Worm (Caenorhabditis elegans) whole organism, L2 larva: Measurements from ENCODE around the gene grl-10.

Source experiments
- dmd-4 ChIP-seq: sonication (generic microtip); optimal IDR thresholded peaks from 2 replicates; lab custom pipeline; 2017; ENCODE audit warnings: missing biosample characterization, missing genetic modification characterization
- fos-1 ChIP-seq: fragments of 150-350 bp; optimal IDR thresholded peaks from 2 replicates; lab custom pipeline; 2014; ENCODE audit warnings: missing biosample characterization, missing genetic modification characterization
- ztf-11 ChIP-seq: sonication (generic microtip); optimal IDR thresholded peaks from 2 replicates; lab custom pipeline; 2017; ENCODE audit warnings: missing biosample characterization, missing genetic modification characterization

ce11 chrV:7803563-7803962 lies 29.2 kb downstream of the grl-10 start:
- no peak for TF ChIP-seq dmd-4 (tag; lab: Kevin White, UChicago)
- no peak for TF ChIP-seq fos-1 (tag; lab: Kevin White, UChicago)
- no peak for TF ChIP-seq ztf-11 (tag; lab: Kevin White, UChicago)
